Worm (Caenorhabditis elegans) whole organism, L1 larva: Measurements from ENCODE around the gene F21D5.5.

Experiments used
- C04F5.9 ChIP-seq: sonication (generic microtip); optimal IDR thresholded peaks from 2 replicates; lab custom pipeline; 2016; ENCODE audit warnings: missing genetic modification characterization, missing compliant biosample characterization
- C34B4.2 ChIP-seq: sonication (generic microtip); optimal IDR thresholded peaks from 2 replicates; lab custom pipeline; 2017; ENCODE audit warnings: mild to moderate bottlenecking, missing genetic modification characterization, missing compliant biosample characterization
- F16B12.6 ChIP-seq: fragments of 150-350 bp; optimal IDR thresholded peaks from 2 replicates; lab custom pipeline; 2014; ENCODE audit warnings: missing biosample characterization, missing genetic modification characterization
- Y116A8C.19 ChIP-seq: sonication (generic microtip); optimal IDR thresholded peaks from 2 replicates; lab custom pipeline; 2016; ENCODE audit warnings: missing compliant biosample characterization, missing genetic modification characterization, borderline replicate concordance
- alr-1 ChIP-seq: fragments of 200-800 bp; sonication (Bioruptor generic); optimal IDR thresholded peaks from 2 replicates; lab custom pipeline; 2018; ENCODE audit warnings: borderline replicate concordance, mild to moderate bottlenecking, missing genetic modification characterization, missing compliant biosample characterization
- ama-1 ChIP-seq: fragments of 150-350 bp; optimal IDR thresholded peaks from 2 replicates; lab custom pipeline; 2014
- ceh-63 ChIP-seq: fragments of 200-800 bp; sonication (Bioruptor generic); optimal IDR thresholded peaks from 2 replicates; lab custom pipeline; 2018; ENCODE audit warnings: mild to moderate bottlenecking, missing genetic modification characterization, missing compliant biosample characterization
- ceh-8 ChIP-seq: fragments of 200-800 bp; sonication (Bioruptor generic); optimal IDR thresholded peaks from 2 replicates; lab custom pipeline; 2018; ENCODE audit warnings: mild to moderate bottlenecking, missing genetic modification characterization, moderate library complexity, missing compliant biosample characterization
- ceh-82 ChIP-seq, 3 experiments: fragments of 150-350 bp in 1 of 3; sonication (generic microtip) in 2 of 3; optimal IDR thresholded peaks; 2 replicates each; lab custom pipeline; 2014 to 2017; ENCODE audit warnings: missing biosample characterization in 3 of 3, missing genetic modification characterization in 3 of 3
- ceh-88 ChIP-seq: fragments of 200-800 bp; sonication (Bioruptor generic); IDR thresholded peaks from 2 replicates; pipeline ENCODE4 v1.3.6; 2022; ENCODE audit warnings: missing genetic modification characterization, missing compliant biosample characterization
- dpl-1 ChIP-seq, 3 experiments: fragments of 150-350 bp in 2 of 3; sonication (generic microtip) in 1 of 3; optimal IDR thresholded peaks; 2 replicates each; lab custom pipeline; 2014 to 2017; ENCODE audit warnings: missing biosample characterization in 3 of 3, missing genetic modification characterization in 3 of 3, missing genetic modification reagents in 3 of 3
- efl-3 ChIP-seq: fragments of 200-800 bp; sonication (Bioruptor generic); optimal IDR thresholded peaks from 2 replicates; lab custom pipeline; 2018; ENCODE audit warnings: mild to moderate bottlenecking, missing genetic modification characterization, missing compliant biosample characterization
- egl-13 ChIP-seq: sonication (generic microtip); optimal IDR thresholded peaks from 2 replicates; lab custom pipeline; 2016; ENCODE audit warnings: missing genotype, missing genetic modification reagents, missing genetic modification characterization, missing compliant biosample characterization
- egl-27 ChIP-seq, 2 experiments: fragments of 150-350 bp in 1 of 2; sonication (generic microtip); optimal IDR thresholded peaks; 3 replicates each; lab custom pipeline; 2017 to 2018; ENCODE audit warnings: missing biosample characterization in 2 of 2, missing genetic modification characterization in 2 of 2, missing genetic modification reagents in 2 of 2
- elt-2 ChIP-seq: sonication (generic microtip); optimal IDR thresholded peaks from 2 replicates; lab custom pipeline; 2016; ENCODE audit warnings: missing genetic modification characterization, mild to moderate bottlenecking, inconsistent platforms, missing compliant biosample characterization, missing genetic modification reagents
- elt-3 ChIP-seq, 6 experiments: fragments of 150-350 bp in 1 of 6; sonication (generic microtip); optimal IDR thresholded peaks; 2 replicates each; lab custom pipeline; 2017 to 2018; ENCODE audit warnings: missing biosample characterization in 6 of 6, missing genetic modification characterization in 6 of 6, inconsistent platforms in 1 of 6
- fkh-10 ChIP-seq: sonication (generic microtip); optimal IDR thresholded peaks from 2 replicates; lab custom pipeline; 2017; ENCODE audit warnings: missing biosample characterization, missing genetic modification reagents, missing genetic modification characterization
- fkh-8 ChIP-seq: sonication (generic microtip); optimal IDR thresholded peaks from 2 replicates; lab custom pipeline; 2016; ENCODE audit warnings: mild to moderate bottlenecking, missing genetic modification characterization, missing compliant biosample characterization
- fos-1 ChIP-seq: fragments of 150-350 bp; optimal IDR thresholded peaks from 2 replicates; lab custom pipeline; 2014; ENCODE audit warnings: missing biosample characterization, missing genetic modification characterization
- grh-1 ChIP-seq: fragments of 200-800 bp; sonication (Bioruptor generic); IDR thresholded peaks from 2 replicates; pipeline ENCODE4 v1.3.6; 2022; ENCODE audit warnings: missing genetic modification reagents, missing genetic modification characterization, missing compliant biosample characterization
- hlh-17 ChIP-seq: fragments of 200-800 bp; sonication (Bioruptor generic); optimal IDR thresholded peaks from 2 replicates; lab custom pipeline; 2018; ENCODE audit warnings: missing genetic modification characterization, mild to moderate bottlenecking, missing compliant biosample characterization, moderate library complexity, borderline replicate concordance
- hlh-4 ChIP-seq: sonication (generic microtip); optimal IDR thresholded peaks from 2 replicates; lab custom pipeline; 2016; ENCODE audit warnings: mild to moderate bottlenecking, missing genetic modification characterization, missing compliant biosample characterization
- hpl-2 ChIP-seq: fragments of 150-350 bp; optimal IDR thresholded peaks from 2 replicates; lab custom pipeline; 2014; ENCODE audit warnings: missing biosample characterization, missing genetic modification reagents, missing genetic modification characterization
- lin-13 ChIP-seq: fragments of 150-350 bp; optimal IDR thresholded peaks from 2 replicates; lab custom pipeline; 2014; ENCODE audit warnings: missing biosample characterization, missing genetic modification reagents, missing genetic modification characterization
- lin-15B ChIP-seq: fragments of 150-350 bp; sonication (generic microtip); optimal IDR thresholded peaks from 3 replicates; lab custom pipeline; 2014; ENCODE audit warnings: missing biosample characterization, missing genetic modification characterization
- lin-35 ChIP-seq, 2 experiments: fragments of 150-350 bp; optimal IDR thresholded peaks; 2 replicates each; lab custom pipeline; 2014; ENCODE audit warnings: missing biosample characterization in 2 of 2, missing genetic modification characterization in 2 of 2, missing genetic modification reagents in 2 of 2
- lin-39 ChIP-seq: fragments of 150-350 bp; optimal IDR thresholded peaks from 2 replicates; lab custom pipeline; 2014; ENCODE audit warnings: missing biosample characterization, missing genetic modification reagents, missing genetic modification characterization
- lir-3 ChIP-seq: sonication (generic microtip); optimal IDR thresholded peaks from 2 replicates; lab custom pipeline; 2016; ENCODE audit warnings: mild to moderate bottlenecking, missing genetic modification characterization, moderate library complexity, missing compliant biosample characterization; ENCODE audit not compliant: poor library complexity
- mab-9 ChIP-seq: fragments of 200-800 bp; sonication (Bioruptor generic); IDR thresholded peaks from 2 replicates; pipeline ENCODE4 v1.3.6; 2022; ENCODE audit warnings: missing genetic modification reagents, missing genetic modification characterization, missing compliant biosample characterization
- mef-2 ChIP-seq: fragments of 150-350 bp; optimal IDR thresholded peaks from 2 replicates; lab custom pipeline; 2014; ENCODE audit warnings: missing biosample characterization, missing genetic modification characterization
- mep-1 ChIP-seq: fragments of 150-350 bp; optimal IDR thresholded peaks from 2 replicates; lab custom pipeline; 2014; ENCODE audit warnings: missing biosample characterization, missing genetic modification characterization
- nhr-19 ChIP-seq: fragments of 200-800 bp; sonication (Bioruptor generic); conservative IDR thresholded peaks from 2 replicates; pipeline ENCODE4 v1.3.6; 2022; ENCODE audit warnings: missing genetic modification characterization, missing compliant biosample characterization
- nhr-20 ChIP-seq: sonication (generic microtip); optimal IDR thresholded peaks from 2 replicates; lab custom pipeline; 2016; ENCODE audit warnings: mild to moderate bottlenecking, missing genetic modification characterization, missing compliant biosample characterization
- nhr-237 ChIP-seq: fragments of 150-350 bp; optimal IDR thresholded peaks from 2 replicates; lab custom pipeline; 2014; ENCODE audit warnings: missing biosample characterization, missing genetic modification characterization
- nhr-47 ChIP-seq: sonication (generic microtip); optimal IDR thresholded peaks from 2 replicates; lab custom pipeline; 2016; ENCODE audit warnings: mild to moderate bottlenecking, missing genetic modification characterization, moderate library complexity, missing compliant biosample characterization
- nhr-71 ChIP-seq: sonication (generic microtip); optimal IDR thresholded peaks from 2 replicates; lab custom pipeline; 2016; ENCODE audit warnings: mild to moderate bottlenecking, missing genetic modification characterization, moderate library complexity, missing compliant biosample characterization
- nhr-76 ChIP-seq: sonication (generic microtip); optimal IDR thresholded peaks from 2 replicates; lab custom pipeline; 2017; ENCODE audit warnings: missing biosample characterization, missing genetic modification characterization
- nhr-77 ChIP-seq: fragments of 150-350 bp; optimal IDR thresholded peaks from 2 replicates; lab custom pipeline; 2014; ENCODE audit warnings: missing biosample characterization, missing genetic modification characterization
- nhr-84 ChIP-seq: sonication (generic microtip); optimal IDR thresholded peaks from 2 replicates; lab custom pipeline; 2017; ENCODE audit warnings: missing biosample characterization, missing genetic modification characterization
- nhr-90 ChIP-seq: sonication (generic microtip); optimal IDR thresholded peaks from 2 replicates; lab custom pipeline; 2016; ENCODE audit warnings: mild to moderate bottlenecking, missing genetic modification characterization, missing compliant biosample characterization; ENCODE audit not compliant: poor library complexity
- pax-3 ChIP-seq: fragments of 200-800 bp; sonication (Bioruptor generic); optimal IDR thresholded peaks from 2 replicates; lab custom pipeline; 2018; ENCODE audit warnings: mild to moderate bottlenecking, missing genetic modification characterization, moderate library complexity, missing compliant biosample characterization
- pqm-1 ChIP-seq: sonication (generic microtip); optimal IDR thresholded peaks from 3 replicates; lab custom pipeline; 2017; ENCODE audit warnings: missing biosample characterization, missing genetic modification characterization
- skn-1 ChIP-seq: fragments of 150-350 bp; optimal IDR thresholded peaks from 2 replicates; lab custom pipeline; 2014; ENCODE audit warnings: missing biosample characterization, missing genetic modification characterization
- snpc-4 ChIP-seq: fragments of 150-350 bp; optimal IDR thresholded peaks from 2 replicates; lab custom pipeline; 2014; ENCODE audit warnings: missing biosample characterization, missing genetic modification characterization
- sptf-1 ChIP-seq: fragments of 150-350 bp; optimal IDR thresholded peaks from 2 replicates; lab custom pipeline; 2014; ENCODE audit warnings: missing biosample characterization, missing genetic modification characterization
- sup-37 ChIP-seq: fragments of 200-800 bp; sonication (Bioruptor generic); optimal IDR thresholded peaks from 2 replicates; lab custom pipeline; 2018; ENCODE audit warnings: mild to moderate bottlenecking, missing genetic modification characterization, missing compliant biosample characterization
- swsn-7 ChIP-seq: sonication (generic microtip); optimal IDR thresholded peaks from 2 replicates; lab custom pipeline; 2016; ENCODE audit warnings: missing genetic modification characterization, missing compliant biosample characterization
- unc-130 ChIP-seq: fragments of 150-350 bp; optimal IDR thresholded peaks from 2 replicates; lab custom pipeline; 2017; ENCODE audit warnings: missing biosample characterization, missing genetic modification characterization, inconsistent platforms
- vab-15 ChIP-seq: sonication (generic microtip); optimal IDR thresholded peaks from 2 replicates; lab custom pipeline; 2017; ENCODE audit warnings: missing genotype, mild to moderate bottlenecking, missing genetic modification characterization, missing compliant biosample characterization
- zag-1 ChIP-seq: fragments of 150-350 bp; optimal IDR thresholded peaks from 2 replicates; lab custom pipeline; 2014; ENCODE audit warnings: missing biosample characterization, missing genetic modification characterization
- ztf-11 ChIP-seq, 2 experiments: sonication (generic microtip); optimal IDR thresholded peaks; 2 replicates each; lab custom pipeline; 2016 to 2017; ENCODE audit warnings: missing genetic modification characterization in 2 of 2, missing biosample characterization in 1 of 2, missing compliant biosample characterization in 1 of 2

F21D5.5 gene

DNA sequence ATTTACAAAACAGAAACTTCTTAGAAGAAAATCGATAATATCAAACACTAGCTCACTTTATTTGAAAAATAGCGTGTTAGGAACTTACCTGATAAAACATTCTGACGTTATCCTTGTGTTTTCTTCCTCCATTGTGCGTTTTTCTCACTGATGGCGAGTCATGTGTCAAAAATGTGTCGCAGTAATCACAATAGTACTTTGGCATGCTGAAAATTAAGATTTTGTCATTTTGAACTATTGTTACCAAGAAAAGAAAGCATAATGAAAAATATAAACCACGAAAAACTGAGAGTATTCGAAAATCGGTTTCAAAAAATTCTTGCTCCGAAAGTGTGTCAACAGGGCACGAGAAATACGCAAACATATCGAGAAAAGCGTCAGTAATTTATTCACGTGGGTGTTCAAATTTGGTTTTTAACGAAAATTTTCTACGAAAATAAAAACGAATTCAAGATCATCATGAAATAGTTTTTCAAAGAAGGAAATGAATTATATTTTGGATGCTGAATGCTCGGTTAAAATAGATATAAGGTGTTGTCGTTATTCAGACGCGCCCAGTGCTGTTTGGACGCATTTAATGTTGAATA is 51.5 kb downstream of the F21D5.5 start, which contains the start of gene snrp-3:
Gene snrp-3 (minus strand): TSS at position 206 of the 587 bp plus-strand sequence.
- no peak for TF ChIP-seq Y116A8C.19
- peak; percentile 94 to 98 for TF ChIP-seq lin-35 (GFP tag; optimal IDR thresholded peaks at IDR 0.05; lab: Kevin White, UChicago)
- peak; percentile 0 for TF ChIP-seq sup-37 (GFP tag; lab: Kevin White, UChicago)
- peak; percentile 67 for TF ChIP-seq ama-1
- no peak for TF ChIP-seq sptf-1 (tag; lab: Kevin White, UChicago)
- peak; percentile 76 for TF ChIP-seq F16B12.6 (tag; lab: Kevin White, UChicago)
- peak; percentile 65 for TF ChIP-seq lir-3 (tag; lab: Kevin White, UChicago)
- TF ChIP-seq pax-3 (tag; lab: Kevin White, UChicago) = peak; percentile 44
- TF ChIP-seq egl-13 = peak; percentile 32
- TF ChIP-seq ceh-88 (GFP tag; lab: Robert Waterston, UW) = no peak
- no peak for TF ChIP-seq efl-3 (GFP tag; lab: Kevin White, UChicago)
- peak; percentile 77 for TF ChIP-seq lin-15B (tag; lab: Kevin White, UChicago)
- TF ChIP-seq ceh-63 (GFP tag; lab: Kevin White, UChicago) = no peak
- TF ChIP-seq grh-1 (GFP tag; lab: Robert Waterston, UW) = peak; percentile 77
- peak; percentile 87 for TF ChIP-seq fos-1 (tag; lab: Kevin White, UChicago)
- TF ChIP-seq mep-1 (tag; lab: Kevin White, UChicago) = peak; percentile 97
- peak; percentile 20 for TF ChIP-seq fkh-10 (GFP tag; lab: Kevin White, UChicago)
- TF ChIP-seq ceh-8 (GFP tag; lab: Kevin White, UChicago) = peak; percentile 75
- peak; percentile 85 for TF ChIP-seq nhr-19 (GFP tag; lab: Robert Waterston, UW)
- peak; percentile 80 to 87 (median 81) for TF ChIP-seq ceh-82 (tag; optimal IDR thresholded peaks at IDR 0.05; lab: Kevin White, UChicago)
- peak; percentile 41; the same call in 1 of the 2 replicates for TF ChIP-seq mab-9 (GFP tag; lab: Robert Waterston, UW)
- TF ChIP-seq snpc-4 (tag; lab: Kevin White, UChicago) = peak; percentile 67
- TF ChIP-seq nhr-71 (tag; lab: Kevin White, UChicago) = peak; percentile 93
- TF ChIP-seq nhr-20 = peak; percentile 89
- TF ChIP-seq nhr-47 (tag; lab: Kevin White, UChicago) = peak; percentile 91
- peak; percentile 44 for TF ChIP-seq hpl-2 (GFP tag; lab: Kevin White, UChicago)
- peak; percentile 82 for TF ChIP-seq zag-1 (tag; lab: Kevin White, UChicago)
- no peak for TF ChIP-seq nhr-76
- TF ChIP-seq C04F5.9 (tag; lab: Kevin White, UChicago) = peak; percentile 55
- no peak for TF ChIP-seq nhr-237 (tag; lab: Kevin White, UChicago)
- peak; percentile 80 for TF ChIP-seq skn-1
- TF ChIP-seq C34B4.2 (tag; lab: Kevin White, UChicago) = no peak
- TF ChIP-seq vab-15 (tag; lab: Kevin White, UChicago) = no peak
- TF ChIP-seq mef-2 (tag; lab: Kevin White, UChicago) = no peak
- no peak for TF ChIP-seq hlh-17 (GFP tag; lab: Kevin White, UChicago)
- peak; percentile 91 for TF ChIP-seq lin-39 (tag; lab: Kevin White, UChicago)
- peak; percentile 85 for TF ChIP-seq lin-13
- TF ChIP-seq dpl-1 (GFP tag; optimal IDR thresholded peaks at IDR 0.05; lab: Kevin White, UChicago) = peak; percentile 95 to 98 (median 97)
- TF ChIP-seq ztf-11 (tag; optimal IDR thresholded peaks at IDR 0.05; lab: Kevin White, UChicago) = peak in 1 of 2 experiments; percentile 47
- peak; percentile 69 for TF ChIP-seq nhr-77 (tag; lab: Kevin White, UChicago)
- TF ChIP-seq swsn-7 (tag; lab: Kevin White, UChicago) = peak; percentile 87
- peak in 1 of 2 experiments; percentile 9 for TF ChIP-seq egl-27 (tag; optimal IDR thresholded peaks at IDR 0.05; lab: Kevin White, UChicago)
- TF ChIP-seq elt-3 (tag; optimal IDR thresholded peaks at IDR 0.05; lab: Kevin White, UChicago) = peak in 2 of 6 experiments; percentile 61 to 76
- TF ChIP-seq elt-2 (tag; lab: Kevin White, UChicago) = peak; percentile 60
- no peak for TF ChIP-seq pqm-1 (tag; lab: Kevin White, UChicago)
- TF ChIP-seq alr-1 (tag; lab: Kevin White, UChicago) = no peak
- TF ChIP-seq nhr-84 (tag; lab: Kevin White, UChicago) = no peak
- TF ChIP-seq nhr-90 = peak; percentile 79
- no peak for TF ChIP-seq hlh-4
- peak; percentile 67 for TF ChIP-seq fkh-8 (tag; lab: Kevin White, UChicago)
- peak; percentile 23 for TF ChIP-seq unc-130 (tag; lab: Kevin White, UChicago)
